Fruit fly (Drosophila melanogaster): ENCODE results near the gene CG1468.

CG1468 gene

DNA sequence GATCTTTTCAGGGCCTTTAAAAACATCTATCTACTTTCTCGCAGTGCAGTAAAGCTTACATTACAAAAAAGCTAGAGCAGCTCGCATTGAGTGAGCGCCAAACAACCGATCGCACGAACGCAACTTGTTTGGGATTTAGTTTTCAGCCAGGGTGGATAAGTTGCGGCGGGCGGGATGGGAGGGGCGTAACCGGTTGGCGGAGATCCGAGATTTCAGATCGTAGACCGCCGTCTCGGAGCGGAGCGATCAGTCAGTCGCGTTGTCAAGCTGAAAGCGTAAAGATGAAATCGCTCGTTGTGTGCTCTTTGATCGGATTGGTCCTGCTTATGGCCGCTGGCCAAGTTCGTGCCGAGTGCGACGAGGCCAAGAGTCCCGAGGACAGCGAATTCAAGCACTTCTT, 6.0 kb downstream of the CG1468 start, which contains the start of gene CG9691:
TSS of gene CG9691 (plus strand) at position 222 of the 400 bp plus-strand sequence.
- TF ChIP-seq Snoo (tag; optimal IDR thresholded peaks at IDR 0.05) (no peak), CG8301 (tag; optimal IDR thresholded peaks at IDR 0.05) (peak; percentile 5), CG9948 (tag; optimal IDR thresholded peaks at IDR 0.05) (no peak), CG12605 (GFP tag; IDR thresholded peaks at IDR 0.05) (no peak), Ets98B (GFP tag; IDR thresholded peaks at IDR 0.05) (peak; percentile 67), CG34367 (tag; optimal IDR thresholded peaks at IDR 0.05) (no peak), EcR (GFP tag; optimal IDR thresholded peaks at IDR 0.05) (peak; percentile 58), CG13204 (GFP tag; optimal IDR thresholded peaks at IDR 0.05) (peak; percentile 63), Pif1A (GFP tag; optimal IDR thresholded peaks at IDR 0.05) (peak; percentile 33), CG10348 (GFP tag; IDR thresholded peaks at IDR 0.05) (no peak), CG8159 (tag; optimal IDR thresholded peaks at IDR 0.05) (peak; percentile 18), CG14655 (GFP tag; optimal IDR thresholded peaks at IDR 0.05) (peak; percentile 28), rn (GFP tag; IDR thresholded peaks at IDR 0.05) (no peak), CG4496 (GFP tag; IDR thresholded peaks at IDR 0.05) (peak; percentile 68; the same call in 2 of the 3 replicates), D1 (tag; optimal IDR thresholded peaks at IDR 0.05) (no peak), fd96Ca (GFP tag; IDR thresholded peaks at IDR 0.05) (peak; percentile 52; the same call in 1 of the 3 replicates), CG32121 (GFP tag; IDR thresholded peaks at IDR 0.05) (peak; percentile 56), Pif1B (GFP tag; optimal IDR thresholded peaks at IDR 0.05) (no peak), CG17806 (tag; optimal IDR thresholded peaks at IDR 0.05) (peak; percentile 23), gl (tag; optimal IDR thresholded peaks at IDR 0.05) (no peak), CG15710 (tag; optimal IDR thresholded peaks at IDR 0.05) (peak; percentile 35)

DNA sequence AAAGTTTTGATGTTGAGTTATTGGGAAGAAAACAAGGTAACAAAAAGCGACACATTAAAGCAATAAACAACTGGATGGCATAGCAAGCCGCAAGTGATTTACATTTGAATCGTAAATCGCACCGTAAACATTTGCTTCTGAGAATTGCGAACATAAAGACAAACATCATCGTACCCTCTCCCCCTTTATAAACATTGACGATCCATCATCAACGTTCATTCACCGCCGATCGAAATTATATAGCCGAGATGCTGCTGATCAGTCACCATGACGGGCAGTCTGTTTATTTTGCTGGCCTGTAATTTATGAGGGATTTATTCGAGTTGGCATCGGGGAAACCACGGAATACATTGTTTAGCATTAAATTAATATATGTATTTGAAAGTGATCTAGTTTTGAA, 7.1 kb downstream of the CG1468 start:
- TF ChIP-seq EcR (GFP tag; optimal IDR thresholded peaks at IDR 0.05) (peak; percentile 46), CG32121 (GFP tag; IDR thresholded peaks at IDR 0.05) (no peak), Ets98B (GFP tag; IDR thresholded peaks at IDR 0.05) (no peak), Snoo (tag; optimal IDR thresholded peaks at IDR 0.05) (no peak)

DNA sequence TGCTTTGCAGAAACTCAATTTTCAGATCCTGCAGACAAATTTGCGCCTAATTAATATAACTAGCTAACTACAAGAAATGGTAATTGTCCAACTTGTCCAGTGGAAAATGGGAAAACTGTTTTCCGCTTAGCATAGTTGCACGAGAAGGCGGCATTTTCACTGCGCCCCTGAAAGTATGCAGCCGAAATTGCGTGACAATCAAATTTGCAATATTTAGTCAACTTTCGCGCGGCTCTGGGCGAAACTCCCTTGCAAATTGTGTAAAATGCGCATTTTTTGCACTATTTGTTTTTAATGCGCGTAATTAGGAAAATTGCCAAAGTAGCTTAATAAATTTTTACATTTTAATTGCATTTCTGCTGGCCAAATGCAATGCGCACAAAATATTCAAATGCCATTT, 11.5 kb downstream of the CG1468 start:
- TF ChIP-seq CG8159 (tag; optimal IDR thresholded peaks at IDR 0.05) (no peak), EcR (GFP tag; optimal IDR thresholded peaks at IDR 0.05) (no peak), CG17806 (tag; optimal IDR thresholded peaks at IDR 0.05) (no peak), Ets98B (GFP tag; IDR thresholded peaks at IDR 0.05) (no peak), Snoo (tag; optimal IDR thresholded peaks at IDR 0.05) (no peak), CG12605 (GFP tag; IDR thresholded peaks at IDR 0.05) (no peak), CG10348 (GFP tag; IDR thresholded peaks at IDR 0.05) (no peak), CG15710 (tag; optimal IDR thresholded peaks at IDR 0.05) (no peak), Pif1A (GFP tag; optimal IDR thresholded peaks at IDR 0.05) (no peak)

DNA sequence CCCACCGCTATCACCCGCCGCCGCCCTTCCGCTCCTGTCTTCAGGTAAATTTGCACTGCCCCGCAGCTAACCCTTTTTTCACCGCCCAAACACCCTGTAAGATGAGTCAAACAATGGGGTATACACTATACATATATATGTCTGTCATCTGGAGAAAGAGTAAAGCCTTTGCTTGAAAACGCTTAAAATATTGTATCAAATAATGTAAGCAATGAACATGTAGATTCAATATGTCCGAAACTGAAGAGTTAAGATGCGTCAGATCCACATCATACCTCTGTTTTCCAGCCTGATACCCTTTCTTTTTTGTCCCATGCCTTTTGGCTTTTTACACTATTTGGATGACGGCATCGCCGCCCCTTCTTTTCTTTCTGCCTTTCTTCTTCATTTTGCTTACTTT, 14.6 kb downstream of the CG1468 start:
- TF ChIP-seq EcR (GFP tag; optimal IDR thresholded peaks at IDR 0.05), result no peak
- peak; percentile 14 for TF ChIP-seq CG15710 (tag; optimal IDR thresholded peaks at IDR 0.05)
- no peak for TF ChIP-seq CG10348 (GFP tag; IDR thresholded peaks at IDR 0.05)
- peak; percentile 16 for TF ChIP-seq CG17806 (tag; optimal IDR thresholded peaks at IDR 0.05)
- no peak for TF ChIP-seq CG8159 (tag; optimal IDR thresholded peaks at IDR 0.05)
- no peak for TF ChIP-seq CG34367 (tag; optimal IDR thresholded peaks at IDR 0.05)
- 0 out of 3 replicates have a peak, but pooled peaks have one; percentile 53 for TF ChIP-seq CG4496 (GFP tag; IDR thresholded peaks at IDR 0.05)
- TF ChIP-seq gl (tag; optimal IDR thresholded peaks at IDR 0.05), result no peak
- 0 out of 3 replicates have a peak, but pooled peaks have one; percentile 44 for TF ChIP-seq fd96Ca (GFP tag; IDR thresholded peaks at IDR 0.05)
- TF ChIP-seq CG13204 (GFP tag; optimal IDR thresholded peaks at IDR 0.05), result no peak
- TF ChIP-seq CG32121 (GFP tag; IDR thresholded peaks at IDR 0.05), result 0 out of 2 replicates have a peak, but pooled peaks have one; percentile 15
- TF ChIP-seq CG8301 (tag; optimal IDR thresholded peaks at IDR 0.05), result no peak
- peak; percentile 17 for TF ChIP-seq Pif1B (GFP tag; optimal IDR thresholded peaks at IDR 0.05)
- TF ChIP-seq CG14655 (GFP tag; optimal IDR thresholded peaks at IDR 0.05), result peak; percentile 11
- no peak for TF ChIP-seq CG12605 (GFP tag; IDR thresholded peaks at IDR 0.05)
- no peak for TF ChIP-seq D1 (tag; optimal IDR thresholded peaks at IDR 0.05)
- TF ChIP-seq Pif1A (GFP tag; optimal IDR thresholded peaks at IDR 0.05), result peak; percentile 62
- TF ChIP-seq Ets98B (GFP tag; IDR thresholded peaks at IDR 0.05), result peak; percentile 37; the same call in 1 of the 2 replicates
- peak; percentile 50 for TF ChIP-seq Snoo (tag; optimal IDR thresholded peaks at IDR 0.05)
- peak; percentile 15 for TF ChIP-seq CG9948 (tag; optimal IDR thresholded peaks at IDR 0.05)
- TF ChIP-seq rn (GFP tag; IDR thresholded peaks at IDR 0.05), result 0 out of 2 replicates have a peak, but pooled peaks have one; percentile 18

DNA sequence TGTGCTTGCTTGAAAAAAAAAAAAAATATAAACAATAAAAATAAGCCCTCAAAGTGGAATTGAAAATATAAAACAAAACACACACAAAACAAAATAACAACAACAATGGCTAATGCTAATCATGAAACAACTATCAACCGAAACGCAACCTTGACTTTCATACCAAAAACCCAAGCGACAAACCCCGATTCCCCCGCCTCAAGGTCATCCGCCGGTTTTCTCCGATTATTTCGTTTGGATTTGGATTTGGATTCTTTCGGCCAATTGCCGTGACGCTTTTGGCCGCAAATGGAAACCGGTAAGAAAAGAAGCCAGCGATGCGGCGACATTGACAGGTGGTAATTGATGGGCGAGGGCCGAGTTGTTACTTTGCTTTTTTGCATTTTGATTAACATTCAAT, 19.4 kb downstream of the CG1468 start:
- TF ChIP-seq CG14655 (GFP tag; optimal IDR thresholded peaks at IDR 0.05) (no peak), Pif1B (GFP tag; optimal IDR thresholded peaks at IDR 0.05) (no peak), CG12605 (GFP tag; IDR thresholded peaks at IDR 0.05) (no peak), EcR (GFP tag; optimal IDR thresholded peaks at IDR 0.05) (no peak), CG8159 (tag; optimal IDR thresholded peaks at IDR 0.05) (no peak), CG9948 (tag; optimal IDR thresholded peaks at IDR 0.05) (no peak), CG15710 (tag; optimal IDR thresholded peaks at IDR 0.05) (no peak), CG8301 (tag; optimal IDR thresholded peaks at IDR 0.05) (no peak), D1 (tag; optimal IDR thresholded peaks at IDR 0.05) (no peak), CG32121 (GFP tag; IDR thresholded peaks at IDR 0.05) (no peak), gl (tag; optimal IDR thresholded peaks at IDR 0.05) (no peak), fd96Ca (GFP tag; IDR thresholded peaks at IDR 0.05) (no peak), Pif1A (GFP tag; optimal IDR thresholded peaks at IDR 0.05) (no peak), Ets98B (GFP tag; IDR thresholded peaks at IDR 0.05) (no peak), CG13204 (GFP tag; optimal IDR thresholded peaks at IDR 0.05) (no peak)

DNA sequence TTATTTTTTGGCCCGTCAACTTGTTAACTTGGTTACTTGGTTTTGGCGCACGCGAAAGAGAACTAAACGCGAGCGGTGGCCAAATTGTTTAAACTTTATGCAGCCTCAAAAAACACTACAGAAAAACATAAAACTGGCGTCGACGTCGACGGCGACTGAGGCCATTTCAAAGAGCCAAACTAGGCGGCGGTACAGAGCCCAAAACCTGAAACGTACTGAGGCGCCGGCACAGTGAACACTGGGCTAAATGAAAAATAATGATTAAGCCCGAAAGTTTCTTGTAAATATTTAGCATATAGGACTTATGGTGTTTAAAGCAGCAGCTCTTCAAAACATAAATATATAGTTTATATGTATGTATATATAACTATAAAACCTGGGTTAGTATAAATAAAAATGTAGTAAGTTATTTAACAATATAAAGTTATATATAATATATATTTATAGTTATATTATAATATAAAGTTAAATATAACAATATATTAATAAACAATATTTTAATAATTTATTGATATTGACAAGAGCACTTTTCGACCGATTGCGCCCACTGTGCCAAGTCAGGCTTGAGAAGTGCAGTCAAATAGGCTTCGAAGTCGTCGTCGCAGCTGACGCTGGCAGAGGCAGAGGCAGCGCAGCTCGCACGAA, 21.4 kb downstream of the CG1468 start, which contains the start of gene CG15249:
TSS of gene CG15249 (minus strand) at position 51 of the 645 bp plus-strand sequence.
- peak; percentile 55 for TF ChIP-seq Pif1B (GFP tag; optimal IDR thresholded peaks at IDR 0.05)
- peak; percentile 44; the same call in 1 of the 3 replicates for TF ChIP-seq fd96Ca (GFP tag; IDR thresholded peaks at IDR 0.05)
- TF ChIP-seq CG8159 (tag; optimal IDR thresholded peaks at IDR 0.05), result peak; percentile 66
- TF ChIP-seq Snoo (tag; optimal IDR thresholded peaks at IDR 0.05), result no peak
- peak; percentile 65 for TF ChIP-seq CG15710 (tag; optimal IDR thresholded peaks at IDR 0.05)
- peak; percentile 48 for TF ChIP-seq CG17806 (tag; optimal IDR thresholded peaks at IDR 0.05)
- 0 out of 2 replicates have a peak, but pooled peaks have one; percentile 26 for TF ChIP-seq CG32121 (GFP tag; IDR thresholded peaks at IDR 0.05)
- TF ChIP-seq CG34367 (tag; optimal IDR thresholded peaks at IDR 0.05), result peak; percentile 47
- TF ChIP-seq CG13204 (GFP tag; optimal IDR thresholded peaks at IDR 0.05), result peak; percentile 15
- TF ChIP-seq Pif1A (GFP tag; optimal IDR thresholded peaks at IDR 0.05), result peak; percentile 42
- no peak for TF ChIP-seq Ets98B (GFP tag; IDR thresholded peaks at IDR 0.05)
- no peak for TF ChIP-seq EcR (GFP tag; optimal IDR thresholded peaks at IDR 0.05)
- TF ChIP-seq CG14655 (GFP tag; optimal IDR thresholded peaks at IDR 0.05), result peak; percentile 76
- peak; percentile 31 for TF ChIP-seq CG8301 (tag; optimal IDR thresholded peaks at IDR 0.05)
- peak; percentile 66 for TF ChIP-seq CG9948 (tag; optimal IDR thresholded peaks at IDR 0.05)
- no peak for TF ChIP-seq gl (tag; optimal IDR thresholded peaks at IDR 0.05)

All from whole organism, pupa.